Worm (Caenorhabditis elegans) whole organism, L4 larva: ENCODE measurements around the gene C16C8.25.

Experiments
- Y5F2A.4 ChIP-seq: fragments of 200-800 bp; sonication (Bioruptor generic); optimal IDR thresholded peaks from 2 replicates; lab custom pipeline; 2018; ENCODE audit warnings: mild to moderate bottlenecking, missing genetic modification characterization, missing compliant biosample characterization
- attf-4 ChIP-seq: sonication (generic microtip); optimal IDR thresholded peaks from 3 replicates; lab custom pipeline; 2017; ENCODE audit warnings: missing biosample characterization, missing genetic modification characterization
- ceh-82 ChIP-seq: sonication (generic microtip); optimal IDR thresholded peaks from 2 replicates; lab custom pipeline; 2017; ENCODE audit warnings: missing biosample characterization, missing genetic modification characterization
- egl-27 ChIP-seq: sonication (generic microtip); optimal IDR thresholded peaks from 3 replicates; lab custom pipeline; 2017; ENCODE audit warnings: missing biosample characterization, missing genetic modification reagents, missing genetic modification characterization
- fos-1 ChIP-seq: fragments of 150-350 bp; optimal IDR thresholded peaks from 2 replicates; lab custom pipeline; 2014; ENCODE audit warnings: missing biosample characterization, missing genetic modification characterization
- gei-8 ChIP-seq: fragments of 200-800 bp; sonication (Bioruptor generic); optimal IDR thresholded peaks from 2 replicates; lab custom pipeline; 2018; ENCODE audit warnings: mild to moderate bottlenecking, missing genetic modification characterization, missing compliant biosample characterization
- hlh-11 ChIP-seq: fragments of 200-800 bp; sonication (Bioruptor generic); optimal IDR thresholded peaks from 2 replicates; lab custom pipeline; 2018; ENCODE audit warnings: mild to moderate bottlenecking, missing genetic modification characterization, missing compliant biosample characterization
- mes-2 ChIP-seq: sonication (generic microtip); optimal IDR thresholded peaks from 2 replicates; lab custom pipeline; 2016; ENCODE audit warnings: missing genotype, mild to moderate bottlenecking, missing genetic modification characterization, missing compliant biosample characterization; ENCODE audit not compliant: poor library complexity, severe bottlenecking
- nhr-237 ChIP-seq: sonication (generic microtip); optimal IDR thresholded peaks from 2 replicates; lab custom pipeline; 2017; ENCODE audit warnings: missing biosample characterization, missing genetic modification characterization
- pha-4 ChIP-seq, 2 experiments: fragments of 150-350 bp in 1 of 2; fragments of 200-800 bp in 1 of 2; sonication (Bioruptor generic) in 1 of 2; IDR thresholded peaks in 1 of 2; optimal IDR thresholded peaks in 1 of 2; 2 replicates each; pipeline versions ENCODE4 v1.3.6 to Lab custom; 2014 to 2022; ENCODE audit warnings: missing genetic modification characterization in 2 of 2, missing genetic modification reagents in 2 of 2, missing biosample characterization in 1 of 2, missing compliant biosample characterization in 1 of 2
- snpc-4 ChIP-seq: fragments of 150-350 bp; optimal IDR thresholded peaks from 2 replicates; lab custom pipeline; 2014; ENCODE audit warnings: missing biosample characterization, missing genetic modification characterization
- zag-1 ChIP-seq: fragments of 150-350 bp; optimal IDR thresholded peaks from 2 replicates; lab custom pipeline; 2014; ENCODE audit warnings: missing biosample characterization, missing genetic modification characterization

- TF ChIP-seq fos-1 (tag; lab: Kevin White, UChicago), result no peak
- no peak for TF ChIP-seq attf-4 (tag; lab: Kevin White, UChicago)
- no peak for TF ChIP-seq Y5F2A.4 (GFP tag; lab: Kevin White, UChicago)
- no peak for TF ChIP-seq nhr-237 (tag; lab: Kevin White, UChicago)
- no peak for TF ChIP-seq hlh-11 (tag; lab: Kevin White, UChicago)
- no peak for TF ChIP-seq gei-8
- no peak for TF ChIP-seq ceh-82
- TF ChIP-seq pha-4 (GFP tag; IDR thresholded peaks at IDR 0.05; lab: Robert Waterston, UW), result no peak
- TF ChIP-seq pha-4 (tag; optimal IDR thresholded peaks at IDR 0.05; lab: Kevin White, UChicago), result no peak
- TF ChIP-seq snpc-4, result no peak
- no peak for TF ChIP-seq mes-2 (tag; lab: Kevin White, UChicago)
- TF ChIP-seq zag-1 (tag; lab: Kevin White, UChicago), result no peak
- no peak for TF ChIP-seq egl-27 (tag; lab: Kevin White, UChicago)
Measured at ce11 chrII:3459199-3459598, 10.2 kb downstream of the C16C8.25 start.
